5 fruit fly cellular contexts compared by ENCODE assay signal in the genomic region with DNA sequence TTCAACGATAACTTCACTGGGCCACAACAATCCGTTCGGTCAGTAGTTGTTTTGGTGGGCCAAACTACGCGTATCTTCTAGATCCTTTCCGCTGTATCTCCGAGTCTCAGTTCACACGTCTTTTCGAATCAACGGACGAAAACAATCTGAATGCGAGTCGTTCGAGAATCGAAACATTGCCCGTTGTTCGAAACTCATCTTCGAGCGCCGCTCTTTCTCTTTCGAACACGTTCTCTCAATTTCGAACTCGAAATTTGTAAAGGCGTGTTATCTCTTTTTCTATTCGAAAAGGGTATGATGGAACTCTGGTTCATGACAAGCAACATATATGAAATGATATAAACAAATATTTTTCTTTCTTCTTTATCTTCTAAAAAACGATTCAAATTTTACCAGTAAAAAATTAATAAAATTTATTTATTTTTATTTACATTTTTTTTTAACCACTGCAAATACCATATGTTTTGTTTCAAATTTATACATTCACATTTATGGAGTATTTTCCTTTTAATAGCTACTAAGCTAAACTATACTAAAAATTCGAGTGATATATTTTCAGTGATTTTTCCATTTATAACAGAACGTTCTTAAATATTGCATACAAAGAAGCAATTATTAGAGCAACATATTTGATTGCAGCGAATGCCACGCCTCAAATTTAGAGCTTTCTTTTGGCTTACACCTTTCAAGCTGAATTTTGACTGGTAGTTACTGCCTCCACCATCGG.
TF ChIP-seq lines count a peak whose summit lies in the region.

A gene (minus strand): TSS at position 151 of the 727 bp plus-strand sequence.

TF ChIP-seq in whole organism, adult, 20 proteins besides CTCF, POLR2A, EP300 and RAD21 (continued from another document):
- TF ChIP-seq kay (GFP tag; lab: Kevin White, UChicago; ENCODE audit: borderline replicate concordance) = peak; percentile 32

TF ChIP-seq in whole organism, embryonic, 481 proteins besides CTCF, POLR2A, EP300 and RAD21 (continued from another document and continues in another):
- 0 out of 3 replicates have a peak, but pooled peaks have one; percentile 20 for TF ChIP-seq mld (GFP tag; IDR thresholded peaks at IDR 0.05; lab: Robert Waterston, UW; ENCODE audit: partially characterized antibody)
- peak; percentile 84 for TF ChIP-seq CG9727 (GFP tag; optimal IDR thresholded peaks at IDR 0.05; lab: Kevin White, UChicago)
- no peak for TF ChIP-seq BEAF-32 (GFP tag; optimal IDR thresholded peaks at IDR 0.05; lab: Kevin White, UChicago)
- peak; percentile 40 for TF ChIP-seq CG8944 (GFP tag; optimal IDR thresholded peaks at IDR 0.05; lab: Kevin White, UChicago)
- TF ChIP-seq maf-S (GFP tag; optimal IDR thresholded peaks at IDR 0.05; lab: Kevin White, UChicago) = peak; percentile 53
- TF ChIP-seq crc (GFP tag; optimal IDR thresholded peaks at IDR 0.05; lab: Kevin White, UChicago) = peak; percentile 37
- TF ChIP-seq CG9817 (tag; optimal IDR thresholded peaks at IDR 0.05; lab: Kevin White, UChicago) = peak; percentile 70
- peak; percentile 36 for TF ChIP-seq da (GFP tag; optimal IDR thresholded peaks at IDR 0.05; lab: Kevin White, UChicago)
- peak; percentile 95 for TF ChIP-seq CG14014 (GFP tag; IDR thresholded peaks at IDR 0.05; lab: Robert Waterston, UW)
- TF ChIP-seq CG14860 (GFP tag; IDR thresholded peaks at IDR 0.05; lab: Robert Waterston, UW; ENCODE audit: partially characterized antibody) = no peak
- TF ChIP-seq CG16813 (GFP tag; IDR thresholded peaks at IDR 0.05; lab: Robert Waterston, UW; ENCODE audit: partially characterized antibody) = 0 out of 3 replicates have a peak, but pooled peaks have one; percentile 1
- peak; percentile 49; the same call in 1 of the 2 replicates for TF ChIP-seq ato (GFP tag; IDR thresholded peaks at IDR 0.05; lab: Robert Waterston, UW; ENCODE audit: partially characterized antibody)
- peak; percentile 7; the same call in 1 of the 2 replicates for TF ChIP-seq Poxn (GFP tag; IDR thresholded peaks at IDR 0.05; lab: Robert Waterston, UW)
- TF ChIP-seq TFAM (GFP tag; optimal IDR thresholded peaks at IDR 0.05; lab: Kevin White, UChicago) = no peak
- no peak for TF ChIP-seq CG17186 (GFP tag; optimal IDR thresholded peaks at IDR 0.05; lab: Kevin White, UChicago)
- TF ChIP-seq gt (GFP tag; IDR thresholded peaks at IDR 0.05; lab: Robert Waterston, UW) = peak; percentile 28; the same call in 1 of the 2 replicates
- TF ChIP-seq CG8478 (optimal IDR thresholded peaks at IDR 0.05; lab: Kevin White, UChicago) = no peak
- TF ChIP-seq CG16779 (GFP tag; IDR thresholded peaks at IDR 0.05; lab: Robert Waterston, UW) = peak; percentile 79
- TF ChIP-seq sima (GFP tag; optimal IDR thresholded peaks at IDR 0.05; lab: Kevin White, UChicago) = peak; percentile 28
- peak; percentile 92 for TF ChIP-seq CG8924 (tag; optimal IDR thresholded peaks at IDR 0.05; lab: Kevin White, UChicago)
- TF ChIP-seq CG32767 (GFP tag; IDR thresholded peaks at IDR 0.05; lab: Robert Waterston, UW) = peak; percentile 88
- TF ChIP-seq CG34376 (GFP tag; optimal IDR thresholded peaks at IDR 0.05; lab: Kevin White, UChicago) = peak; percentile 72
- TF ChIP-seq CG10565 (GFP tag; optimal IDR thresholded peaks at IDR 0.05; lab: Kevin White, UChicago) = no peak
- peak; percentile 86 for TF ChIP-seq gro (GFP tag; optimal IDR thresholded peaks at IDR 0.05; lab: Kevin White, UChicago)
- peak; percentile 93 for TF ChIP-seq unpg (GFP tag; optimal IDR thresholded peaks at IDR 0.05; lab: Kevin White, UChicago)
- TF ChIP-seq gcm (GFP tag; optimal IDR thresholded peaks at IDR 0.05; lab: Kevin White, UChicago) = peak; percentile 97
- peak; percentile 95 for TF ChIP-seq CG15269 (tag; optimal IDR thresholded peaks at IDR 0.05; lab: Kevin White, UChicago)
- TF ChIP-seq NC2β (GFP tag; optimal IDR thresholded peaks at IDR 0.05; lab: Kevin White, UChicago) = peak; percentile 5

TF ChIP-seq in whole organism, prepupa, 60 proteins besides CTCF, POLR2A, EP300 and RAD21 (continued from another document and continues in another):
- TF ChIP-seq CG34406 (GFP tag; optimal IDR thresholded peaks at IDR 0.05; lab: Kevin White, UChicago) (peak; percentile 85), OdsH (GFP tag; optimal IDR thresholded peaks at IDR 0.05; lab: Kevin White, UChicago) (peak; percentile 84), topi (GFP tag; optimal IDR thresholded peaks at IDR 0.05; lab: Kevin White, UChicago) (peak; percentile 76), cyc (GFP tag; optimal IDR thresholded peaks at IDR 0.05; lab: Kevin White, UChicago) (peak; percentile 69), Eip75B (GFP tag; optimal IDR thresholded peaks at IDR 0.05; lab: Kevin White, UChicago) (peak; percentile 44), CG11762 (GFP tag; optimal IDR thresholded peaks at IDR 0.05; lab: Kevin White, UChicago; ENCODE audit: insufficient read depth) (peak; percentile 61), Gug (GFP tag; IDR thresholded peaks at IDR 0.05; lab: Robert Waterston, UW) (peak; percentile 67), net (GFP tag; optimal IDR thresholded peaks at IDR 0.05; lab: Kevin White, UChicago) (peak; percentile 79), CG6276 (GFP tag; optimal IDR thresholded peaks at IDR 0.05; lab: Kevin White, UChicago) (peak; percentile 66), Hr38 (GFP tag; optimal IDR thresholded peaks at IDR 0.05; lab: Kevin White, UChicago) (no peak), dac (GFP tag; optimal IDR thresholded peaks at IDR 0.05; lab: Kevin White, UChicago) (peak; percentile 10), fkh (GFP tag; optimal IDR thresholded peaks at IDR 0.05; lab: Kevin White, UChicago) (peak; percentile 40), dsx (GFP tag; optimal IDR thresholded peaks at IDR 0.05; lab: Kevin White, UChicago; ENCODE audit: poor library complexity, severe bottlenecking) (peak; percentile 79), Ets96B (tag; optimal IDR thresholded peaks at IDR 0.05; lab: Kevin White, UChicago) (peak; percentile 82), acj6 (GFP tag; optimal IDR thresholded peaks at IDR 0.05; lab: Kevin White, UChicago) (peak; percentile 82), Sox14 (GFP tag; optimal IDR thresholded peaks at IDR 0.05; lab: Kevin White, UChicago) (peak; percentile 81), pdm3 (GFP tag; optimal IDR thresholded peaks at IDR 0.05; lab: Kevin White, UChicago) (peak; percentile 87), CG6792 (GFP tag; optimal IDR thresholded peaks at IDR 0.05; lab: Kevin White, UChicago) (peak; percentile 79), CG1621 (tag; optimal IDR thresholded peaks at IDR 0.05; lab: Kevin White, UChicago) (peak; percentile 9), CG16779 (tag; optimal IDR thresholded peaks at IDR 0.05; lab: Kevin White, UChicago) (peak; percentile 32), CG6163 (GFP tag; IDR thresholded peaks at IDR 0.05; lab: Robert Waterston, UW) (peak; percentile 90), CG10669 (GFP tag; optimal IDR thresholded peaks at IDR 0.05; lab: Kevin White, UChicago) (peak; percentile 66), salr (GFP tag; optimal IDR thresholded peaks at IDR 0.05; lab: Kevin White, UChicago) (peak in 1 of 2 experiments; percentile 71), CG8632 (GFP tag; optimal IDR thresholded peaks at IDR 0.05; lab: Kevin White, UChicago) (peak; percentile 90), CG3032 (tag; optimal IDR thresholded peaks at IDR 0.05; lab: Kevin White, UChicago) (peak; percentile 80), spab (GFP tag; optimal IDR thresholded peaks at IDR 0.05; lab: Kevin White, UChicago) (peak; percentile 55), Hr4 (GFP tag; optimal IDR thresholded peaks at IDR 0.05; lab: Kevin White, UChicago) (peak; percentile 87), CG8119 (GFP tag; IDR thresholded peaks at IDR 0.05; lab: Robert Waterston, UW) (peak; percentile 87), Sox102F (GFP tag; optimal IDR thresholded peaks at IDR 0.05; lab: Kevin White, UChicago) (peak; percentile 78), Ets21C (GFP tag; optimal IDR thresholded peaks at IDR 0.05; lab: Kevin White, UChicago) (peak; percentile 63)

TF ChIP-seq in whole organism, pupa, 21 proteins besides CTCF, POLR2A, EP300 and RAD21 (continued from another document):
- TF ChIP-seq CG8301 (tag; optimal IDR thresholded peaks at IDR 0.05; lab: Kevin White, UChicago) = peak; percentile 76
- TF ChIP-seq CG13204 (GFP tag; optimal IDR thresholded peaks at IDR 0.05; lab: Kevin White, UChicago) = peak; percentile 29
- peak; percentile 92 for TF ChIP-seq D1 (tag; optimal IDR thresholded peaks at IDR 0.05; lab: Kevin White, UChicago)
- peak; percentile 76 for TF ChIP-seq CG14655 (GFP tag; optimal IDR thresholded peaks at IDR 0.05; lab: Kevin White, UChicago)

TF ChIP-seq in whole organism, wandering third instar larva, 38 proteins besides CTCF, POLR2A, EP300 and RAD21 (continued from another document):
- no peak for TF ChIP-seq Dfd (GFP tag; optimal IDR thresholded peaks at IDR 0.05; lab: Kevin White, UChicago)
- peak; percentile 79 for TF ChIP-seq HLH106 (tag; optimal IDR thresholded peaks at IDR 0.05; lab: Kevin White, UChicago)
- no peak for TF ChIP-seq N (GFP tag; optimal IDR thresholded peaks at IDR 0.05; lab: Kevin White, UChicago)
- TF ChIP-seq dl (GFP tag; optimal IDR thresholded peaks at IDR 0.05; lab: Kevin White, UChicago; ENCODE audit: insufficient read depth in 1 of 2, partially characterized antibody in 2 of 2) = peak; percentile 66 to 75
- peak; percentile 82 for TF ChIP-seq psq (GFP tag; optimal IDR thresholded peaks at IDR 0.05; lab: Kevin White, UChicago)
- no peak for TF ChIP-seq Abd-B (GFP tag; optimal IDR thresholded peaks at IDR 0.05; lab: Kevin White, UChicago)
- TF ChIP-seq Myc (optimal IDR thresholded peaks at IDR 0.05; lab: Kevin White, UChicago) = peak; percentile 29
- TF ChIP-seq Hr83 (GFP tag; optimal IDR thresholded peaks at IDR 0.05; lab: Kevin White, UChicago; ENCODE audit: poor library complexity, severe bottlenecking) = peak; percentile 70
- peak; percentile 57 for TF ChIP-seq Rel (GFP tag; optimal IDR thresholded peaks at IDR 0.05; lab: Kevin White, UChicago)
- TF ChIP-seq Rel (tag; optimal IDR thresholded peaks at IDR 0.05; lab: Kevin White, UChicago) = no peak
- peak; percentile 65 for TF ChIP-seq ey (GFP tag; optimal IDR thresholded peaks at IDR 0.05; lab: Kevin White, UChicago)
- TF ChIP-seq CG9705 (GFP tag; optimal IDR thresholded peaks at IDR 0.05; lab: Kevin White, UChicago) = peak; percentile 41
- TF ChIP-seq sage (GFP tag; optimal IDR thresholded peaks at IDR 0.05; lab: Kevin White, UChicago) = peak; percentile 54
- no peak for TF ChIP-seq Mio (GFP tag; optimal IDR thresholded peaks at IDR 0.05; lab: Kevin White, UChicago)
- TF ChIP-seq Vsx2 (GFP tag; optimal IDR thresholded peaks at IDR 0.05; lab: Kevin White, UChicago; ENCODE audit: partially characterized antibody) = no peak
- peak; percentile 63 for TF ChIP-seq jim (GFP tag; optimal IDR thresholded peaks at IDR 0.05; lab: Kevin White, UChicago)
- peak; percentile 88 for TF ChIP-seq Sp1 (GFP tag; optimal IDR thresholded peaks at IDR 0.05; lab: Kevin White, UChicago)
- no peak for TF ChIP-seq usp (GFP tag; optimal IDR thresholded peaks at IDR 0.05; lab: Kevin White, UChicago)
- TF ChIP-seq OdsH (GFP tag; optimal IDR thresholded peaks at IDR 0.05; lab: Kevin White, UChicago) = peak; percentile 77
- TF ChIP-seq lola (GFP tag; optimal IDR thresholded peaks at IDR 0.05; lab: Kevin White, UChicago) = no peak
